ENCODE assay signal across 1 fruit fly cellular context in the genomic region with DNA sequence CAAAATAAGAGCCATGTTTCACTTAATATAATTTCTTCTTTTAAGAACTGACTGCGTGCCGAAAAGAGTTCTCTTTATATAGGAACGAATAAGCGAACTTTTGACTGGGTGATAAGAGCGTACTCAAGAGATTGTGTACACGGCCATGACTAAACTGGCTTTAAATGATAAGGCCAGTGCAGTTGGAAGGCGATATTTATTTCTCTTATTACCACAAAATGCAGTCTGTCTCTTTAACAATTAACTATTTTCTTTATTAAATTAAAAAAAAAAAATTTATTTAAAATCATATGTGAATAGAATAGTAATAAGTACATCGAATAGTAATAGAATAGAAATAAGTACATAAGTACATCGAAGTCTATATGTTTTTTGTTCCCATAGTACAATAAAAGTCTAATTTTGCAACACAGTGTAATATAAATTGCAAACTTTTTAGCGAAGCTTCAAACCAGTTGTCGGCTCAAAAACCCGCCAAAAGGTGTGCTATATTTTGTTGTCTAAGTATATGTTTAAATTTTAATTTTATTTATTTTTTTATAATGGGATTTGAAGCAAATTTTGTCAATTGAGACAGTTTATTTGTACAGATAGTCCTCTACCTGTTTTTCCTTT.
TF ChIP-seq lines count a peak whose summit lies in the region.

A gene (minus strand): TSS at position 51 of the 615 bp plus-strand sequence.

TF ChIP-seq in whole organism, embryonic, 481 proteins besides CTCF, POLR2A, EP300 and RAD21 (continued from another document and continues in another):
- TF ChIP-seq Dip2 (GFP tag; IDR thresholded peaks at IDR 0.05; lab: Robert Waterston, UW): no peak
- TF ChIP-seq NC2α (GFP tag; optimal IDR thresholded peaks at IDR 0.05; lab: Kevin White, UChicago): no peak
- TF ChIP-seq Xrp1 (GFP tag; IDR thresholded peaks at IDR 0.05; lab: Robert Waterston, UW): no peak
- no peak for TF ChIP-seq peb (GFP tag; IDR thresholded peaks at IDR 0.05; lab: Robert Waterston, UW)
- no peak for TF ChIP-seq CG10431 (GFP tag; optimal IDR thresholded peaks at IDR 0.05; lab: Kevin White, UChicago)
- TF ChIP-seq CG11504 (tag; optimal IDR thresholded peaks at IDR 0.05; lab: Kevin White, UChicago): peak; percentile 32
- TF ChIP-seq CG8089 (GFP tag; optimal IDR thresholded peaks at IDR 0.05; lab: Kevin White, UChicago): no peak
- TF ChIP-seq CG15601 (tag; optimal IDR thresholded peaks at IDR 0.05; lab: Kevin White, UChicago): no peak
- TF ChIP-seq B-H1 (GFP tag; IDR thresholded peaks at IDR 0.05; lab: Robert Waterston, UW): no peak
- no peak for TF ChIP-seq Nf-YB (GFP tag; optimal IDR thresholded peaks at IDR 0.05; lab: Kevin White, UChicago)
- TF ChIP-seq CG2678 (tag; optimal IDR thresholded peaks at IDR 0.05; lab: Kevin White, UChicago): peak; percentile 30
- TF ChIP-seq CG9876 (GFP tag; optimal IDR thresholded peaks at IDR 0.05; lab: Kevin White, UChicago): no peak
- TF ChIP-seq Sox102F (GFP tag; optimal IDR thresholded peaks at IDR 0.05; lab: Kevin White, UChicago): no peak
- no peak for TF ChIP-seq cg (GFP tag; optimal IDR thresholded peaks at IDR 0.05; lab: Kevin White, UChicago)
- no peak for TF ChIP-seq CG8359 (GFP tag; optimal IDR thresholded peaks at IDR 0.05; lab: Kevin White, UChicago; ENCODE audit: borderline replicate concordance)
- TF ChIP-seq Hmx (GFP tag; optimal IDR thresholded peaks at IDR 0.05; lab: Kevin White, UChicago): no peak
- no peak for TF ChIP-seq Dad (GFP tag; optimal IDR thresholded peaks at IDR 0.05; lab: Kevin White, UChicago)
- TF ChIP-seq Bteb2 (GFP tag; optimal IDR thresholded peaks at IDR 0.05; lab: Kevin White, UChicago): no peak
- TF ChIP-seq insv (GFP tag; optimal IDR thresholded peaks at IDR 0.05; lab: Kevin White, UChicago): no peak
- no peak for TF ChIP-seq E2f1 (GFP tag; IDR thresholded peaks at IDR 0.05; lab: Robert Waterston, UW)
- peak; percentile 2 for TF ChIP-seq phol (tag; optimal IDR thresholded peaks at IDR 0.05; lab: Kevin White, UChicago)
- no peak for TF ChIP-seq wor (GFP tag; IDR thresholded peaks at IDR 0.05; lab: Robert Waterston, UW)
- no peak for TF ChIP-seq zfh1 (GFP tag; IDR thresholded peaks at IDR 0.05; lab: Robert Waterston, UW)
- TF ChIP-seq ind (GFP tag; optimal IDR thresholded peaks at IDR 0.05; lab: Kevin White, UChicago): no peak
- TF ChIP-seq gcm (GFP tag; optimal IDR thresholded peaks at IDR 0.05; lab: Kevin White, UChicago): peak; percentile 12
- no peak for TF ChIP-seq crp (GFP tag; optimal IDR thresholded peaks at IDR 0.05; lab: Kevin White, UChicago)
- no peak for TF ChIP-seq Abd-B (GFP tag; optimal IDR thresholded peaks at IDR 0.05; lab: Kevin White, UChicago)
- no peak for TF ChIP-seq HHEX (GFP tag; optimal IDR thresholded peaks at IDR 0.05; lab: Kevin White, UChicago)
- no peak for TF ChIP-seq CG4282 (GFP tag; optimal IDR thresholded peaks at IDR 0.05; lab: Kevin White, UChicago)
- no peak for TF ChIP-seq CG9609 (GFP tag; optimal IDR thresholded peaks at IDR 0.05; lab: Kevin White, UChicago)
- no peak for TF ChIP-seq crol (GFP tag; IDR thresholded peaks at IDR 0.05; lab: Robert Waterston, UW)
- TF ChIP-seq CG18476 (GFP tag; optimal IDR thresholded peaks at IDR 0.05; lab: Kevin White, UChicago): no peak
- TF ChIP-seq Bgb (GFP tag; IDR thresholded peaks at IDR 0.05; lab: Robert Waterston, UW; ENCODE audit: partially characterized antibody): no peak
- no peak for TF ChIP-seq CG11695 (GFP tag; IDR thresholded peaks at IDR 0.05; lab: Robert Waterston, UW)
- no peak for TF ChIP-seq emc (GFP tag; optimal IDR thresholded peaks at IDR 0.05; lab: Kevin White, UChicago)
- TF ChIP-seq shn (GFP tag; optimal IDR thresholded peaks at IDR 0.05; lab: Kevin White, UChicago): no peak
- no peak for TF ChIP-seq fu2 (GFP tag; optimal IDR thresholded peaks at IDR 0.05; lab: Kevin White, UChicago)
- no peak for TF ChIP-seq CG15073 (GFP tag; optimal IDR thresholded peaks at IDR 0.05; lab: Kevin White, UChicago)
- no peak for TF ChIP-seq ham (GFP tag; IDR thresholded peaks at IDR 0.05; lab: Robert Waterston, UW)
- 0 out of 3 replicates have a peak, but pooled peaks have one; percentile 20 for TF ChIP-seq CG17361 (GFP tag; IDR thresholded peaks at IDR 0.05; lab: Robert Waterston, UW)
- no peak for TF ChIP-seq Six4 (GFP tag; optimal IDR thresholded peaks at IDR 0.05; lab: Kevin White, UChicago)
- TF ChIP-seq gem (tag; optimal IDR thresholded peaks at IDR 0.05; lab: Kevin White, UChicago): peak; percentile 41
- TF ChIP-seq Sry-δ (GFP tag; optimal IDR thresholded peaks at IDR 0.05; lab: Kevin White, UChicago): no peak
- no peak for TF ChIP-seq Hsf (GFP tag; optimal IDR thresholded peaks at IDR 0.05; lab: Kevin White, UChicago)
- peak; percentile 16 for TF ChIP-seq D19A (tag; optimal IDR thresholded peaks at IDR 0.05; lab: Kevin White, UChicago)
- TF ChIP-seq ato (GFP tag; IDR thresholded peaks at IDR 0.05; lab: Robert Waterston, UW; ENCODE audit: partially characterized antibody): no peak
- TF ChIP-seq CoRest (tag; optimal IDR thresholded peaks at IDR 0.05; lab: Kevin White, UChicago): no peak
- peak; percentile 4 for TF ChIP-seq Blimp-1 (GFP tag; optimal IDR thresholded peaks at IDR 0.05; lab: Kevin White, UChicago)
- peak; percentile 17 for TF ChIP-seq CG12391 (tag; optimal IDR thresholded peaks at IDR 0.05; lab: Kevin White, UChicago)
- TF ChIP-seq Antp (GFP tag; optimal IDR thresholded peaks at IDR 0.05; lab: Kevin White, UChicago): no peak
- no peak for TF ChIP-seq CG8924 (tag; optimal IDR thresholded peaks at IDR 0.05; lab: Kevin White, UChicago)
- no peak for TF ChIP-seq CG7372 (GFP tag; IDR thresholded peaks at IDR 0.05; lab: Robert Waterston, UW)
- TF ChIP-seq btn (GFP tag; optimal IDR thresholded peaks at IDR 0.05; lab: Kevin White, UChicago): no peak
- no peak for TF ChIP-seq Sry-β (GFP tag; optimal IDR thresholded peaks at IDR 0.05; lab: Kevin White, UChicago)
- no peak for TF ChIP-seq CG4854 (GFP tag; optimal IDR thresholded peaks at IDR 0.05; lab: Kevin White, UChicago)
- peak; percentile 17 for TF ChIP-seq CG2712 (tag; optimal IDR thresholded peaks at IDR 0.05; lab: Kevin White, UChicago)
- TF ChIP-seq Atf6 (GFP tag; IDR thresholded peaks at IDR 0.05; lab: Robert Waterston, UW): no peak
- TF ChIP-seq CG13894 (tag; optimal IDR thresholded peaks at IDR 0.05; lab: Kevin White, UChicago): no peak
- no peak for TF ChIP-seq Sox100B (GFP tag; optimal IDR thresholded peaks at IDR 0.05; lab: Kevin White, UChicago)
- no peak for TF ChIP-seq B-H2 (GFP tag; optimal IDR thresholded peaks at IDR 0.05; lab: Kevin White, UChicago)
- no peak for TF ChIP-seq pnt (GFP tag; optimal IDR thresholded peaks at IDR 0.05; lab: Kevin White, UChicago)
- no peak for TF ChIP-seq disco-r (GFP tag; optimal IDR thresholded peaks at IDR 0.05; lab: Kevin White, UChicago)
- peak; percentile 26 for TF ChIP-seq PHDP (tag; optimal IDR thresholded peaks at IDR 0.05; lab: Kevin White, UChicago)
- no peak for TF ChIP-seq Rx (GFP tag; IDR thresholded peaks at IDR 0.05; lab: Robert Waterston, UW)
- no peak for TF ChIP-seq Dbx (GFP tag; IDR thresholded peaks at IDR 0.05; lab: Robert Waterston, UW)
- TF ChIP-seq CG3407 (GFP tag; optimal IDR thresholded peaks at IDR 0.05; lab: Kevin White, UChicago): no peak
- TF ChIP-seq CG30020 (tag; optimal IDR thresholded peaks at IDR 0.05; lab: Kevin White, UChicago): no peak
- no peak for TF ChIP-seq CG31388 (GFP tag; optimal IDR thresholded peaks at IDR 0.05; lab: Kevin White, UChicago)
- TF ChIP-seq sisA (GFP tag; IDR thresholded peaks at IDR 0.05; lab: Robert Waterston, UW): no peak
- no peak for TF ChIP-seq CG17568 (GFP tag; optimal IDR thresholded peaks at IDR 0.05; lab: Kevin White, UChicago)
- TF ChIP-seq CG2199 (GFP tag; IDR thresholded peaks at IDR 0.05; lab: Robert Waterston, UW): peak; percentile 7; the same call in 1 of the 3 replicates
- no peak for TF ChIP-seq ash1 (GFP tag; optimal IDR thresholded peaks at IDR 0.05; lab: Kevin White, UChicago)
- TF ChIP-seq CG1603 (tag; optimal IDR thresholded peaks at IDR 0.05; lab: Kevin White, UChicago): no peak
- no peak for TF ChIP-seq da (GFP tag; optimal IDR thresholded peaks at IDR 0.05; lab: Kevin White, UChicago)
- no peak for TF ChIP-seq Kr (GFP tag; optimal IDR thresholded peaks at IDR 0.05; lab: Kevin White, UChicago)
- TF ChIP-seq Side (GFP tag; optimal IDR thresholded peaks at IDR 0.05; lab: Kevin White, UChicago): no peak
- no peak for TF ChIP-seq CG12299 (tag; optimal IDR thresholded peaks at IDR 0.05; lab: Kevin White, UChicago)
- no peak for TF ChIP-seq hbn (GFP tag; IDR thresholded peaks at IDR 0.05; lab: Robert Waterston, UW; ENCODE audit: partially characterized antibody)
- peak; percentile 8 for TF ChIP-seq Fer1 (GFP tag; optimal IDR thresholded peaks at IDR 0.05; lab: Kevin White, UChicago)
- no peak for TF ChIP-seq sr (GFP tag; IDR thresholded peaks at IDR 0.05; lab: Robert Waterston, UW)
- TF ChIP-seq Med (GFP tag; lab: Kevin White, UChicago): peak; percentile 11
- TF ChIP-seq Fer2 (tag; optimal IDR thresholded peaks at IDR 0.05; lab: Kevin White, UChicago): no peak
- TF ChIP-seq Poxn (GFP tag; IDR thresholded peaks at IDR 0.05; lab: Robert Waterston, UW): no peak
- TF ChIP-seq corto (GFP tag; optimal IDR thresholded peaks at IDR 0.05; lab: Kevin White, UChicago): no peak
- no peak for TF ChIP-seq CG14014 (GFP tag; IDR thresholded peaks at IDR 0.05; lab: Robert Waterston, UW)
- TF ChIP-seq mam (GFP tag; optimal IDR thresholded peaks at IDR 0.05; lab: Kevin White, UChicago): no peak
- TF ChIP-seq stwl (tag; optimal IDR thresholded peaks at IDR 0.05; lab: Kevin White, UChicago): peak; percentile 16
- no peak for TF ChIP-seq CG8944 (GFP tag; optimal IDR thresholded peaks at IDR 0.05; lab: Kevin White, UChicago)
- TF ChIP-seq Vsx1 (GFP tag; optimal IDR thresholded peaks at IDR 0.05; lab: Kevin White, UChicago): no peak
- TF ChIP-seq HLH3B (GFP tag; IDR thresholded peaks at IDR 0.05; lab: Robert Waterston, UW): no peak
- no peak for TF ChIP-seq Xbp1 (GFP tag; optimal IDR thresholded peaks at IDR 0.05; lab: Kevin White, UChicago)
- no peak for TF ChIP-seq CG31365 (tag; optimal IDR thresholded peaks at IDR 0.05; lab: Kevin White, UChicago)
- no peak for TF ChIP-seq Myb (GFP tag; optimal IDR thresholded peaks at IDR 0.05; lab: Kevin White, UChicago)
- no peak for TF ChIP-seq CG1647 (GFP tag; optimal IDR thresholded peaks at IDR 0.05; lab: Kevin White, UChicago)
- no peak for TF ChIP-seq CG15696 (tag; optimal IDR thresholded peaks at IDR 0.05; lab: Kevin White, UChicago)
- TF ChIP-seq seq (GFP tag; IDR thresholded peaks at IDR 0.05; lab: Robert Waterston, UW): no peak
- TF ChIP-seq ERR (GFP tag; optimal IDR thresholded peaks at IDR 0.05; lab: Kevin White, UChicago): no peak
- TF ChIP-seq schlank (tag; optimal IDR thresholded peaks at IDR 0.05; lab: Kevin White, UChicago): no peak
- TF ChIP-seq CG17829 (tag; optimal IDR thresholded peaks at IDR 0.05; lab: Kevin White, UChicago): peak; percentile 2
- TF ChIP-seq Eip74EF (GFP tag; optimal IDR thresholded peaks at IDR 0.05; lab: Kevin White, UChicago): no peak
- peak; percentile 23 for TF ChIP-seq CG15269 (tag; optimal IDR thresholded peaks at IDR 0.05; lab: Kevin White, UChicago)
- TF ChIP-seq Camta (GFP tag; optimal IDR thresholded peaks at IDR 0.05; lab: Kevin White, UChicago): no peak
- no peak for TF ChIP-seq cwo (GFP tag; optimal IDR thresholded peaks at IDR 0.05; lab: Kevin White, UChicago)
- TF ChIP-seq CG4617 (GFP tag; optimal IDR thresholded peaks at IDR 0.05; lab: Kevin White, UChicago; ENCODE audit: borderline replicate concordance): no peak
- TF ChIP-seq HmgD (GFP tag; optimal IDR thresholded peaks at IDR 0.05; lab: Kevin White, UChicago): no peak
- TF ChIP-seq CG11456 (GFP tag; IDR thresholded peaks at IDR 0.05; lab: Robert Waterston, UW): no peak
- no peak for TF ChIP-seq Drgx (GFP tag; IDR thresholded peaks at IDR 0.05; lab: Robert Waterston, UW)
- TF ChIP-seq ems (GFP tag; optimal IDR thresholded peaks at IDR 0.05; lab: Kevin White, UChicago): no peak
- no peak for TF ChIP-seq H15 (GFP tag; IDR thresholded peaks at IDR 0.05; lab: Robert Waterston, UW)
- TF ChIP-seq nerfin-2 (GFP tag; IDR thresholded peaks at IDR 0.05; lab: Robert Waterston, UW; ENCODE audit: partially characterized antibody): no peak
- no peak for TF ChIP-seq Elba2 (GFP tag; optimal IDR thresholded peaks at IDR 0.05; lab: Kevin White, UChicago)
- TF ChIP-seq CG12942 (GFP tag; optimal IDR thresholded peaks at IDR 0.05; lab: Kevin White, UChicago): no peak
- peak; percentile 32; the same call in 1 of the 2 replicates for TF ChIP-seq CG31441 (GFP tag; IDR thresholded peaks at IDR 0.05; lab: Robert Waterston, UW)
- no peak for TF ChIP-seq sima (GFP tag; optimal IDR thresholded peaks at IDR 0.05; lab: Kevin White, UChicago)
- TF ChIP-seq cad (GFP tag; optimal IDR thresholded peaks at IDR 0.05; lab: Kevin White, UChicago): no peak
- TF ChIP-seq bab2 (GFP tag; optimal IDR thresholded peaks at IDR 0.05; lab: Kevin White, UChicago): no peak
- TF ChIP-seq hb (GFP tag; IDR thresholded peaks at IDR 0.05; lab: Robert Waterston, UW; ENCODE audit: partially characterized antibody): no peak
- TF ChIP-seq run (tag; optimal IDR thresholded peaks at IDR 0.05; lab: Kevin White, UChicago): no peak
- no peak for TF ChIP-seq NFAT (GFP tag; IDR thresholded peaks at IDR 0.05; lab: Robert Waterston, UW)
- no peak for TF ChIP-seq CG5953 (GFP tag; IDR thresholded peaks at IDR 0.05; lab: Robert Waterston, UW)
- no peak for TF ChIP-seq Scr (GFP tag; IDR thresholded peaks at IDR 0.05; lab: Robert Waterston, UW; ENCODE audit: partially characterized antibody)
- no peak for TF ChIP-seq mld (GFP tag; IDR thresholded peaks at IDR 0.05; lab: Robert Waterston, UW; ENCODE audit: partially characterized antibody)
- TF ChIP-seq CG7357 (GFP tag; IDR thresholded peaks at IDR 0.05; lab: Robert Waterston, UW): no peak
- no peak for TF ChIP-seq tna (GFP tag; IDR thresholded peaks at IDR 0.05; lab: Robert Waterston, UW; ENCODE audit: partially characterized antibody)
- TF ChIP-seq pita (GFP tag; optimal IDR thresholded peaks at IDR 0.05; lab: Kevin White, UChicago): peak; percentile 3
- no peak for TF ChIP-seq HLH54F (GFP tag; optimal IDR thresholded peaks at IDR 0.05; lab: Kevin White, UChicago)
- no peak for TF ChIP-seq CG32772 (GFP tag; IDR thresholded peaks at IDR 0.05; lab: Robert Waterston, UW)
- no peak for TF ChIP-seq Ets97D (GFP tag; optimal IDR thresholded peaks at IDR 0.05; lab: Kevin White, UChicago)
- TF ChIP-seq CG15514 (GFP tag; optimal IDR thresholded peaks at IDR 0.05; lab: Kevin White, UChicago): no peak
- TF ChIP-seq Oli (tag; optimal IDR thresholded peaks at IDR 0.05; lab: Kevin White, UChicago): no peak
- no peak for TF ChIP-seq eyg (GFP tag; optimal IDR thresholded peaks at IDR 0.05; lab: Kevin White, UChicago)
